Worm (Caenorhabditis elegans) whole organism, L3 larva: ENCODE data around the gene C08G9.2.

Experiments used
- ceh-16 ChIP-seq: sonication (generic microtip); optimal IDR thresholded peaks from 2 replicates; lab custom pipeline; 2017; ENCODE audit warnings: missing biosample characterization, missing genetic modification characterization
- nfya-1 ChIP-seq: sonication (generic microtip); optimal IDR thresholded peaks from 2 replicates; lab custom pipeline; 2017; ENCODE audit warnings: missing genetic modification characterization, mild to moderate bottlenecking, missing compliant biosample characterization, antibody characterized with exemption, moderate library complexity; ENCODE audit not compliant: insufficient read depth
- unc-39 ChIP-seq: sonication (generic microtip); optimal IDR thresholded peaks from 4 replicates; lab custom pipeline; 2017; ENCODE audit warnings: missing biosample characterization, missing genetic modification characterization

DNA sequence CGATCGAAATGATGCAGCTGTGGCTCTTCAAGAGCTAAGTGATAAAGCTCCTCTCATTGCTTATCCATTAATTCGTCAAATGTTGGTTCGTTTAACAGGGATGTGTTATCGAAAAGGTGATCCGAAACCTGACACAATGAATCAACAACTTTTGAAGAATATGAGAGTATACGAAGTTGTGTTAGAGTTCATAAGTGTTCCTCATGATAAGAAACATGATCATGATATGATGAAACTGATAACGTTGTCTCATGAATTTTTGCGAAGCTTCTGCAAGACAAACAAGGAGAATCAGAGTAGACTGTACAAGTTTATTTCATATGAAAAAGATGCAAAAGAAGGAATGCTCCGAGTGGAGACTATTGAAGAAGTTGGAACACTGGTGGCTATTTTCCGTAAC, 16.6 kb upstream of the C08G9.2 start:
- TF ChIP-seq ceh-16 (tag; lab: Kevin White, UChicago) = no peak
- no peak for TF ChIP-seq unc-39 (tag; lab: Kevin White, UChicago)
- TF ChIP-seq nfya-1 = no peak
